Fruit fly (Drosophila melanogaster): ENCODE measurements around the gene nan.

The nan gene

dm6 chr3L:14174197-14174596, 15.3 kb downstream of the nan start:
- TF ChIP-seq CTCF (optimal IDR thresholded peaks at IDR 0.05) (no peak), CG8478 (optimal IDR thresholded peaks at IDR 0.05) (no peak)

DNA sequence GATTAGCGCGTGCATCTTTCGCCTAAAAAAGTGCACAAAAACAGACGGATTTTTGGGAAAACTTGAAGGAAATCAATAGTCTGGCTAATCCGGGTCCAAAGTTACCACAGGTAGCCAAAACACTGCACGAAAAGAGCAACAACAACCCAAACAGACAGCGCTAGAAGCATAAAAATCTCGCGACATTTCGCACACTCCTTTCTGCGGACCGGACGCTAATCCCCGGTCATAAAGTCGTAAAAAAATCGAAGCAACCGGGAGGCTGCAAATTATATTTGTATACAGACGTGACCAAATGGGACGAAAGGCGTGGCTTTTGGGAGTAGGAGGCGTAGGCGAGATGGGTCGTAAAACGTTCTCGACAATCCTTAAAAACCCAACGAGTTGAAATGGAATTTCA, 16.1 kb downstream of the nan start:
- TF ChIP-seq CG8478 (optimal IDR thresholded peaks at IDR 0.05) (no peak), CTCF (optimal IDR thresholded peaks at IDR 0.05) (no peak)

dm6 chr3L:14172174-14172940, 17.1 kb downstream of the nan start:
- TF ChIP-seq CTCF (optimal IDR thresholded peaks at IDR 0.05): no peak
- TF ChIP-seq CG8478 (optimal IDR thresholded peaks at IDR 0.05): no peak

DNA sequence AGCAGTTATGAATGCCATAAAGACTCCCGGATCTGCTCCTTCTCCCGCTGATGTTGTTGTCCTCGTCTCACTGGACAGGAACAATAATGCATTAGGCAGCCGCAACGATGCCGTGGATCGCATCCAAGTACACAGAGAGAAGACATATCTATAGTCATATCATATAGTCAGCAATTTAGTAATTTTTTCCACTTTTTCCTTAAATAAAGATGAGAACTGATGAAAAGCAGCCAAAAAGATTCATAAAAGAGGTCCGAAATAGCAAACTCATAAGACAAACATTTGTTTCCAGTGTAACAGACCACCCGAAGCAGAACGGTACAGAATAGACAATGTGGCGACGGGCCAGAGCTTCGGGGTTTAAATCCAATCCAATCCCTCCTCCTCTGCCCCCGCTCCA, 18.9 kb downstream of the nan start:
- TF ChIP-seq CG8478 (optimal IDR thresholded peaks at IDR 0.05) (no peak), CTCF (optimal IDR thresholded peaks at IDR 0.05) (no peak)

- no peak for TF ChIP-seq CG8478 (optimal IDR thresholded peaks at IDR 0.05)
- no peak for TF ChIP-seq CTCF (optimal IDR thresholded peaks at IDR 0.05)
Observed at dm6 chr3L:14167917-14168316, 21.5 kb downstream of the nan start.

DNA sequence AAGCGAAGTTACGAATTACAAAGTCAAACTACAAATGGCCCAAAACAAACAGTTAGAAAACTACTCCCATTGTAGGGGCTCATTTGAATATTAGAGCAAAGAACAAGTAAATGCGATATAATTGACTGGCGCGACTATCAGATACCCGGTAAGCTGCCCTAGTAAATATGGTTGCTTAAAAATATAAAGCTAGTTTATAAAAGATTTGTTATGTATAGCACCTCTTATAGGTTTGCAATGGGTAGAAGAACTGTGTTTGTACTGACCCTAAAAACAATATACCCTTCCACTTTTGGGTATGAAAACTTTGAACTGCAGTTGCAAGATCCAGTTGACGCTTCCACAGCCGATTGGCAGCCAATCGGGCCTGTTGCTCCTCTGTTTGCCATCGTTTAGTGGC, 23.2 kb downstream of the nan start:
- TF ChIP-seq CG8478 (optimal IDR thresholded peaks at IDR 0.05) (no peak), CTCF (optimal IDR thresholded peaks at IDR 0.05) (no peak)

- no peak for TF ChIP-seq CTCF (optimal IDR thresholded peaks at IDR 0.05)
- no peak for TF ChIP-seq CG8478 (optimal IDR thresholded peaks at IDR 0.05)
Observed at dm6 chr3L:14161951-14162350, 27.5 kb downstream of the nan start.

- TF ChIP-seq CG8478 (optimal IDR thresholded peaks at IDR 0.05) (no peak), CTCF (optimal IDR thresholded peaks at IDR 0.05) (no peak)
Observed at dm6 chr3L:14160436-14160835, 29.0 kb downstream of the nan start.

DNA sequence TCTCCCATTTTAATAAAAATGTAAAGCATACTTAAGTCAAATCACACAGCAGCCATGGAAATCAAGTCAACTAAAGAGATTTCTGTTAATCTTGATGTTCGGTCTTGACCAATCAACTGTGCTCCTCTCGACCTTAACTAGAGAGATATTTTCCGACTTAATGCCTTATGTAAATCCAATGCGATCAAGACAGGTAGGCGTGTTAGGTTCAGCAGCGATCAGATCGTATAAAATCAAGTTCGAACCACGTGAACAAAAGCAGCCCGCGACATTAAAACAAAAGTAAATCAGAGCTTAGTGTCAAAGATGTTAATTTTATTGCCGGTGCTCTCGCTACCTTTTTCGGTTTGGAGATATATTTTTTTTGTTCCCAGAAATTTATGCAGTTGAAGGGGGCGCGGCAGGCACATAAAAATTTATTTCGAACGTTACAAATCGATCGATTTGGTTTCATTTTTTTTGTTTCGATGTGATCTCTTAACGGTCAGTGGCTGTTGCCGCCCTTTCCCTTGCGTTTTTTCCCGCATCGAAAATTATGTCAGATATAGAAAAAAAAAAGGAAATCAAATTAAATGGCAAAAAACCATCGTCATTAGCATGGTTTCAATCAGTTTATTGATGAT, 31.4 kb downstream of the nan start:
- TF ChIP-seq CG8478 (optimal IDR thresholded peaks at IDR 0.05) (no peak), CTCF (optimal IDR thresholded peaks at IDR 0.05) (no peak)

DNA sequence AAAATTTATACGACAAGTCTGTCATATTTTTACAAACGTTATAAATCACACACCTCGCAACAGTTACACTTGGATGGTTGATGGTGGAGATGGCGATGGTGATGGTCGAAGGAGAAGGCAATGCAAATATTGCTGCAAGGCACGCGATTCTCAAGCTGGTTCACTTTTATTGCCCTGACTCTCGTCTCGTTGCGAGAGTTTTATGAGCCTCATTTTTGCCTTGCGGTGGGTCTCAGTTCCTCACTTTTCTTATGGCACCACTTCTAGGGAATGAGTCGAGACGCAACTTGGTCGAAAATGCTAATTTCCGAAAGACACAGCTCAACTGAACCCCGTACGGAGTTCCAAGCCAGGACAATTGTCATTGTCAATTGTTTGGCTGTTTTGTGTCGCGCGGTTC, 34.5 kb downstream of the nan start:
- TF ChIP-seq CG8478 (optimal IDR thresholded peaks at IDR 0.05) (no peak), CTCF (optimal IDR thresholded peaks at IDR 0.05) (no peak)

DNA sequence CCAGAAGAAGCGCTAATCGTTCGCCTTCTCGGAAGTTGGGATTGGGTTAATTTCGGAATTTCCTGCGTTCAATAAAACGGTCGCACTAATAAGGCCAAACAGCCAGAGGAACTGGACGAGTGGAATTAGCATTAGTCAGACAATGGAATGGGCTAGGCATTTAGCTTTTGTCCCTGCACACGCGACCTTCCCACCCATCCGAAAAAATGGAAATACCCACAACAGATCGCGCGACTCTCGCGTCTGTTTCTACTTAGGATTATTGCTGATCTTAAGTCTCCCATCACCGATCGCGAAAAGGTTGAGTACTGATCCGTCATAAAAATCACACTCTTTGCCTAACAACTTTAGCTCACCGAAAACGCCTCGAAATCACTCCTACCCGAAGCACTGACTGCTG, 35.8 kb downstream of the nan start:
- no peak for TF ChIP-seq CTCF (optimal IDR thresholded peaks at IDR 0.05)

DNA sequence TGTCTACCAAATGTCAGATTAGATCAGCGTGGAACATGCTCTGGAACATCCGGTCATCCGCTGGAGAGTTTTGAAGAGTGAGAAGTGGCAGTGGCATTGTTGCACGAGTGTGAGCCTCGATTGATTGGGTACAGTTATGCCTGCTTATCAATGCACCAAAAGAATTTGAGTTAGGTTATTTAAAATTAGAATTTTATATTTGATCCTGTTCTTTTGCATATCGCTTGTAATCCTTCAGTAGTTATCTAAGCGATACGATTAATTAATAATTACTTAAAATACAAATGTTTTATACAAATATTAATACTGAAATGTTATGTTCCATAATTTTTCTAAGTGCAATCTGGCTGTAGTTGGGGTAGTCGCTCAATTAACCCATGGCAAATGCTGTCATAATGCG, 36.8 kb downstream of the nan start:
- no peak for TF ChIP-seq CTCF (optimal IDR thresholded peaks at IDR 0.05)
- no peak for TF ChIP-seq CG8478 (optimal IDR thresholded peaks at IDR 0.05)

- TF ChIP-seq CTCF (optimal IDR thresholded peaks at IDR 0.05): no peak
- TF ChIP-seq CG8478 (optimal IDR thresholded peaks at IDR 0.05): no peak
Observed at dm6 chr3L:14151447-14151846, 38.0 kb downstream of the nan start.

- TF ChIP-seq CTCF (optimal IDR thresholded peaks at IDR 0.05) (no peak), CG8478 (optimal IDR thresholded peaks at IDR 0.05) (no peak)
Observed at dm6 chr3L:14150141-14150556, 39.3 kb downstream of the nan start.

DNA sequence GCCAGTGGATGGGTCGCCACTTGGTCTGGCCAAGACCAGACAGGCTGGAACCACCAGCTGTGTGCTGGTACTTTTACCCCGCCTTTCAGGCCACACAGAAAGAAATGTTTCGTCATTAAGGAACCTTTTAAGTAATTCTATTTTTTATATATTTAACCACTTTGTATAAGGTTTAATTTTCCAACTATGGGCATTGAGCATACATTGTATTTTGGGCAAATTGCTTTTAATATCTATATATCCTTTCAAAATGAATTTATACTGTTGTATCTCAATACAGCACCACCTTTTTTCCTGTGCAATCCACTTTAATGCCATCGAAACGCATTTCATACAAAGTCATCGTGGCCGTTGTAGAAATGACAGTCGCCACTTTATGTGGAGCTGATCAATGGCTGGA, 43.1 kb downstream of the nan start:
- TF ChIP-seq CTCF (optimal IDR thresholded peaks at IDR 0.05) (no peak), CG8478 (optimal IDR thresholded peaks at IDR 0.05) (no peak)

DNA sequence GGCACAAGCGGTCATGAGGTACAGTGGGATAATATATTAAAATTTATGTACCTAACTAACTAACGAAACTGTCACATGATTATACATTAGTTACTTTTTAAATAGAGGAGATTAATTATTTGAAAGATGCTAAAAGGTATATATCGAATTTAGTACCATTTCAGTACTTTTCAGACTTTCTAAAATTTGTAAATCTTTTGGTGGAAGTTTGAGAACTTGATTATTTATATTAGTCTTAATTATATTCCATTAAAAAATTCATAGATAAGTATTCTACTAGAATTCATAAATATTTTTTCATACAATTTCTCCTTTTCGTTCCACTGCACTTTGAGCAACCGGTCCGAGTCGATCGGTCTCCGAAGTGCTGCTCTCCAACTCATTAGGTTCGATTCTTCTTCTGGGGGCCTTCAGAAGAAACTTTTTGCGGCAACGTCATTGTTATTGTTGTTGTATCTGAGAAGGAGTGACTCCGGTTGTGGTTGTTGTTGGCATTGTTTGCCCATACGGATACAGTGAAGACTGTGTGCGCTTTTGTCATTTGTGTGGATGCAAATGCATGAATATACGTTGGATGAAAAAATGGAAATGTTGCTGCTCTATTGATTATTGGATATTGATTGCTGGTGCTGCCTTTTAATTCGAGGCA, 43.7 kb downstream of the nan start:
- TF ChIP-seq CG8478 (optimal IDR thresholded peaks at IDR 0.05): no peak
- no peak for TF ChIP-seq CTCF (optimal IDR thresholded peaks at IDR 0.05)
